Worm (Caenorhabditis elegans): ENCODE measurements around the gene sri-27.
"Not testable (repeated sequence)": the region's sequence is repeated elsewhere in the genome, so short reads cannot be mapped to it uniquely, and the experiment has no call there.

The sri-27 gene

DNA sequence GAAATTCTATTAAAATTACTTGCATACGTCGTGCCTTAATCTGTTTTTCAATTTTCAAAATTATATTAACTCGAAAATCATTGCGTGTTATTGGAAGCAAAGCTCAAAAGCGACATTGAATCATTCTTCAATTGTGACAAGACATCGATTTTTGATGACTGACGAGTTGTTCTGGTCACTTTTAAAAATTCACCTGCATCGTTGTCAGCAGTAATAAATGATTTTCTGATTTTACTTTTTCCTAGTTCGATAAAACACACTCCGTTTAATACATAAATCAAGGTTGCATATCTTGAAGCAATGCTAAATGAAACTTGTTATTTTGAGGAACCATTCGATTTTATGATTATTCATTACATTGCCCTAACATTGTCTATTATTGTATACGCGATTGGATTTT is 43.2 kb upstream of the sri-27 start, which contains the start of gene srh-3:
Gene srh-3 (plus strand): TSS at position 301 of the 400 bp plus-strand sequence.
- no peak for TF ChIP-seq ztf-7 (tag; optimal IDR thresholded peaks at IDR 0.05)

DNA sequence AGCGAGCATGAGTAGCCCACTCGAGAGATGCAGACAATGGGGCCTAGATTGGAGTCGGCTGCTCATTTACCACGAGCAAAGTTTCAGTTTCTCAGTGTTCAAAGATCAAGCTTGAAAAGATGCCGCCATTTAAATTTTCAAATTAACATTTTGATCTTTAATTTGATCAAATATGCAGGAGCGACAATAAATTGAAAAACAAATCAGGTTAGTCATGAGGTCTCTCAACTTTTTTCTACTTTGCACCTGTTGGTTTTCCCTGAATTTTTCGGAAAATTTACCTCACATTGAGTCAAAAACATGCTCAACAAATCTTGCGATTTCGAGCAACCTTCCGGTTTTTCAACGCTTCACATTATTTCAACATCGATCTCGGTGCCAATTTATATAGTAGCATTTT is 40.1 kb upstream of the sri-27 start, which contains the start of gene srh-5:
Gene srh-5 (plus strand): TSS at position 301 of the 400 bp plus-strand sequence.
- TF ChIP-seq nhr-28 (tag; optimal IDR thresholded peaks at IDR 0.05) (no peak), pqm-1 (tag; optimal IDR thresholded peaks at IDR 0.05) (no peak), dpl-1 (GFP tag; optimal IDR thresholded peaks at IDR 0.05) (no peak), madf-9 (GFP tag; conservative IDR thresholded peaks at IDR 0.05) (no peak), zag-1 (tag; optimal IDR thresholded peaks at IDR 0.05) (no peak), spr-3 (GFP tag; optimal IDR thresholded peaks at IDR 0.05) (no peak), lin-38 (GFP tag; IDR thresholded peaks at IDR 0.05) (no peak), ctbp-1 (GFP tag; IDR thresholded peaks at IDR 0.05) (no peak), nhr-48 (tag; optimal IDR thresholded peaks at IDR 0.05) (no peak), gei-8 (GFP tag; optimal IDR thresholded peaks at IDR 0.05) (no peak), fkh-10 (GFP tag; optimal IDR thresholded peaks at IDR 0.05) (no peak)

DNA sequence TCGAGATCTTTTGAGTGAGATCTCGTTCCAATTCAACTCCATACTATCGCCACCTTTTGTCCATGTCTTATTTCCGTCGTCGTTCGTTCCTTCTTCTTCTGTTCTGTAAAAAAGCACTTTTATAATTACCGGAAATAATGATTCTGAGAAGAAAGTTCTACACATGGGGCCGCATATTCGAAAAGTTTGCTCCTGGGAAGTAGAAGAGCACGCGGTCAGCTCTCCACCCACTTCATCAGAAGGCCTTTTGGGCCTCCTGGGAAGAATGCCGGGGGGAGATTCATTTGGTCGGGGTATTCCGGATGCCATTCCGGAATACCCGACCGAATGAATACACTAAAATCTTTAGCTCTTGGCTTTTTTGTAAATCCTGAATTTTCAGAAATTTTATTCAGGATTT is 33.0 kb upstream of the sri-27 start, which contains the start of gene Y46H3C.5:
Gene Y46H3C.5 (minus strand): TSS at position 2 of the 400 bp plus-strand sequence.
- TF ChIP-seq daf-16 (GFP tag; optimal IDR thresholded peaks at IDR 0.05); daf-16 (tag; optimal IDR thresholded peaks at IDR 0.05); Y48G9A.11 (GFP tag; IDR thresholded peaks at IDR 0.05); nhr-48 (tag; optimal IDR thresholded peaks at IDR 0.05): not testable (repeated sequence)

ce11 chrV:1693876-1694275 is 31.6 kb upstream of the sri-27 start, which contains the start of gene Y46H3C.7:
TSS of gene Y46H3C.7 (minus strand) at chrV:1694022.
- TF ChIP-seq egl-43 (GFP tag; IDR thresholded peaks at IDR 0.05) = 0 out of 2 replicates have a peak, but pooled peaks have one; percentile 41

DNA sequence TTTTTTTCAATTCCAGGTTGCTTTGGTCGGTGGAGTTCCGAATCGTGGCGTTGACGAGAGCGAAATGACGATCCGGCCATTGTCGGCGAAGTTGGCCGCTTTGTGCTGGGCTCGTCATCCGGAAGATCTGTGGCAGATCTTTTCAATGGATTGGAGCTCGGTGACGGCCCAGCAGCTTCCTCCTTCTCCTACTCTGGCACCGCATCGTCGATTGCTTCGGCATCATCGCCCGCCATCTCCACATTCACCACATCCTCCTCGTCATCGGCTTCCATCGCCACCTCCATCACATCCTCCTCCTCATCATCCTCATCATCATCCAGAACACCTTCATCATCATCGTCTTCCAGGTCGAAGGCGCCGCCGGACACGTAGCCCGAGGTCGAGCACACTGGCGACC is 27.1 kb upstream of the sri-27 start:
- TF ChIP-seq set-16 (GFP tag; IDR thresholded peaks at IDR 0.05) (peak; percentile 88), lir-3 (tag; optimal IDR thresholded peaks at IDR 0.05) (no peak)

DNA sequence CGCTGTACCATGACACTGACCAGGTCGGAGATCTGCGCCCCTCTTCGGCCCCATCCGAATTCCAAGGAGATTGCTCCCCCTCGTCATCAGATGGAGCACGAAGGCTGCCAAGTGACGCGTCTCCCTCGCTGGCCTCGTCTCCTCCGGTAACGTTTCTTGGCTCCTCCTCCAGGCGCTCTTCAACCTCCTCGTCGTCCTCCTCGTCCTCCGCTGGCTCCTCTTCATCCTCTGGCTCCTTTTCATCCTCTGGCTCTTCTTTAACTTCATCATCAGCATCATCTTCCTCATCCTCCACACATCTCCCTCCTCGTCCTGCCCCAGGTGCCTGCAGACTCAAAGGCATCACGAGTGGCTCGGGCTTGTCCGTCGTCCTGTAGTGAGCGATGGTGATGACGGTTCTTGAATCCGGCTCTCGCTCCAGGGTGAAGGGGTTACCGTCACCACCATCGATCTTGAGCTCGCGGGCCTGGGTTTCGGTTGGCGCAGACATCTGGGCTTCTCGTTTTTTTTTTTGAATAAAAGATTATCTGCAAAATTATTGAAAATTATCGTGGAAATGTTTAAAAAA is 26.1 kb upstream of the sri-27 start:
- no peak for TF ChIP-seq hif-1 (tag; optimal IDR thresholded peaks at IDR 0.05)
- no peak for TF ChIP-seq egl-27 (tag; optimal IDR thresholded peaks at IDR 0.05)
- no peak for TF ChIP-seq daf-12 (tag; optimal IDR thresholded peaks at IDR 0.05)
- peak; percentile 43; the same call in 1 of the 2 replicates for TF ChIP-seq dmd-8 (GFP tag; IDR thresholded peaks at IDR 0.05)
- TF ChIP-seq zfp-3 (GFP tag; conservative IDR thresholded peaks at IDR 0.05) = no peak
- TF ChIP-seq tag-97 (GFP tag; IDR thresholded peaks at IDR 0.05) = no peak
- no peak for TF ChIP-seq jun-1 (tag; optimal IDR thresholded peaks at IDR 0.05)
- no peak for TF ChIP-seq nhr-76 (tag; optimal IDR thresholded peaks at IDR 0.05)
- no peak for TF ChIP-seq ceh-62 (tag; optimal IDR thresholded peaks at IDR 0.05)
- no peak for TF ChIP-seq lin-15B (tag; optimal IDR thresholded peaks at IDR 0.05)
- TF ChIP-seq nhr-41 (GFP tag; IDR thresholded peaks at IDR 0.05) = no peak
- TF ChIP-seq set-16 (GFP tag; IDR thresholded peaks at IDR 0.05) = peak; percentile 93

DNA sequence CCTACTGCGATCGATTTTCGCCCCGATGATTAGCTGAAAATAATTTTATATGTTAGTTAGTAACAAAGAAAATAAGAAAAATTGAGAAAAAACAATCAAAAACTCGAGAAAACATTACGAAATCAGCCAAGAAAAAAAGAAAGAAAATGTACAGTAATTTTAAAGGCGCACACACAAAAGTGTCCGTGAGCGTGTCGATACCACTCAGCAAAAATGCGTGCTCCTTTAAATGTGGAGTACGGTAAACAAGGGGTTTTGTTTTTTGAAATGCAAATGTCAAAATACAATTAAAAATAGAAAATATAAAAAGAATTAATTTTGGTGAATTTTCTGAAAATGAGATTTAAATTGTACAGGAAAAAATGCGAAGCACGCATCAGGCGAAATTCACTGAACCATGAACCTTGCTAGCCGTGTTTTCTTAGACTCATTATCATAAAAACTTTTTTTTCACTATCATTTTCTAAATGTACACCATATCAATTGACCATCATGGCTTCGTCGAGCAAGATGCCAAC is 23.8 kb upstream of the sri-27 start, which contains the start of gene srw-90:
Gene srw-90 (plus strand): TSS at position 468 of the 518 bp plus-strand sequence.
- TF ChIP-seq daf-12 (tag; optimal IDR thresholded peaks at IDR 0.05) = no peak
- TF ChIP-seq snpc-1.2 (GFP tag; IDR thresholded peaks at IDR 0.05) = 0 out of 2 replicates have a peak, but pooled peaks have one; percentile 17

All from whole organism, L4 larva.